Worm (Caenorhabditis elegans) whole organism, mixed stage, embryonic: ENCODE measurements around the gene F10D7.10.
A peak's percentile ranks its signal among the peaks of the same experiment; 100 is the strongest.

ENCODE experiments used
- M03D4.4 ChIP-seq: sonication (generic microtip); optimal IDR thresholded peaks from 2 replicates; lab custom pipeline; 2017; ENCODE audit warnings: mild to moderate bottlenecking, missing genetic modification characterization, missing compliant biosample characterization
- bed-3 ChIP-seq: fragments of 200-800 bp; sonication (Bioruptor generic); optimal IDR thresholded peaks from 3 replicates; lab custom pipeline; 2018; ENCODE audit warnings: mild to moderate bottlenecking, missing genetic modification characterization, moderate library complexity, missing compliant biosample characterization
- blmp-1 ChIP-seq: fragments of 150-350 bp; optimal IDR thresholded peaks from 2 replicates; lab custom pipeline; 2014; ENCODE audit warnings: missing biosample characterization, missing genetic modification characterization
- ceh-39 ChIP-seq: fragments of 150-350 bp; optimal IDR thresholded peaks from 2 replicates; lab custom pipeline; 2014; ENCODE audit warnings: missing biosample characterization, missing genetic modification characterization
- ceh-43 ChIP-seq: fragments of 200-800 bp; sonication (Bioruptor generic); optimal IDR thresholded peaks from 2 replicates; lab custom pipeline; 2018; ENCODE audit warnings: mild to moderate bottlenecking, missing genetic modification characterization, moderate library complexity, missing compliant biosample characterization
- ceh-83 ChIP-seq: fragments of 200-800 bp; sonication (Bioruptor generic); optimal IDR thresholded peaks from 2 replicates; lab custom pipeline; 2018; ENCODE audit warnings: mild to moderate bottlenecking, missing genetic modification characterization, missing compliant biosample characterization
- ces-1 ChIP-seq: fragments of 150-350 bp; optimal IDR thresholded peaks from 2 replicates; lab custom pipeline; 2014; ENCODE audit warnings: missing biosample characterization, missing genetic modification reagents, missing genetic modification characterization
- cnd-1 ChIP-seq: fragments of 200-800 bp; sonication (Bioruptor generic); optimal IDR thresholded peaks from 2 replicates; lab custom pipeline; 2018; ENCODE audit warnings: mild to moderate bottlenecking, missing genetic modification characterization, missing compliant biosample characterization
- drap-1 ChIP-seq: fragments of 200-800 bp; sonication (Bioruptor generic); optimal IDR thresholded peaks from 3 replicates; lab custom pipeline; 2018; ENCODE audit warnings: mild to moderate bottlenecking, missing genetic modification characterization, missing compliant biosample characterization
- elt-1 ChIP-seq: sonication (generic microtip); optimal IDR thresholded peaks from 2 replicates; lab custom pipeline; 2017; ENCODE audit warnings: missing genetic modification characterization, mild to moderate bottlenecking, missing compliant biosample characterization, antibody characterized with exemption, moderate library complexity, borderline replicate concordance; ENCODE audit not compliant: insufficient read depth
- elt-3 ChIP-seq: fragments of 150-350 bp; optimal IDR thresholded peaks from 2 replicates; lab custom pipeline; 2014; ENCODE audit warnings: missing biosample characterization, missing genetic modification characterization
- flh-1 ChIP-seq: fragments of 200-800 bp; sonication (Bioruptor generic); optimal IDR thresholded peaks from 2 replicates; lab custom pipeline; 2018; ENCODE audit warnings: mild to moderate bottlenecking, missing genetic modification characterization, moderate library complexity, missing compliant biosample characterization
- ham-2 ChIP-seq: fragments of 200-800 bp; sonication (Bioruptor generic); optimal IDR thresholded peaks from 2 replicates; lab custom pipeline; 2018; ENCODE audit warnings: mild to moderate bottlenecking, missing genetic modification characterization, missing compliant biosample characterization
- lin-13 ChIP-seq: fragments of 150-350 bp; optimal IDR thresholded peaks from 2 replicates; lab custom pipeline; 2014; ENCODE audit warnings: missing biosample characterization, missing genetic modification characterization
- lin-32 ChIP-seq: fragments of 200-800 bp; sonication (Bioruptor generic); optimal IDR thresholded peaks from 2 replicates; lab custom pipeline; 2018; ENCODE audit warnings: mild to moderate bottlenecking, missing genetic modification characterization, missing compliant biosample characterization
- lsy-2 ChIP-seq: fragments of 150-350 bp; optimal IDR thresholded peaks from 2 replicates; lab custom pipeline; 2014; ENCODE audit warnings: missing biosample characterization, missing genetic modification characterization
- mab-5 ChIP-seq: fragments of 150-350 bp; optimal IDR thresholded peaks from 2 replicates; lab custom pipeline; 2014; ENCODE audit warnings: missing biosample characterization, missing genetic modification characterization
- mep-1 ChIP-seq: fragments of 150-350 bp; optimal IDR thresholded peaks from 2 replicates; lab custom pipeline; 2017; ENCODE audit warnings: missing biosample characterization, missing genetic modification reagents, missing genetic modification characterization, inconsistent platforms
- mls-2 ChIP-seq: sonication (generic microtip); optimal IDR thresholded peaks from 2 replicates; lab custom pipeline; 2016; ENCODE audit warnings: mild to moderate bottlenecking, missing genetic modification characterization, moderate library complexity, missing compliant biosample characterization
- nhr-12 ChIP-seq: fragments of 150-350 bp; optimal IDR thresholded peaks from 2 replicates; lab custom pipeline; 2014; ENCODE audit warnings: missing biosample characterization, missing genetic modification characterization
- nhr-237 ChIP-seq: fragments of 150-350 bp; optimal IDR thresholded peaks from 2 replicates; lab custom pipeline; 2014; ENCODE audit warnings: missing biosample characterization, missing genetic modification characterization
- nhr-28 ChIP-seq: fragments of 150-350 bp; optimal IDR thresholded peaks from 2 replicates; lab custom pipeline; 2014; ENCODE audit warnings: missing biosample characterization, missing genetic modification characterization
- nhr-76 ChIP-seq: sonication (generic microtip); optimal IDR thresholded peaks from 2 replicates; lab custom pipeline; 2017; ENCODE audit warnings: missing biosample characterization, missing genetic modification characterization
- pha-4 ChIP-seq: fragments of 150-350 bp; optimal IDR thresholded peaks from 2 replicates; lab custom pipeline; 2018; ENCODE audit warnings: missing biosample characterization, missing genetic modification reagents, missing genetic modification characterization
- sem-2 ChIP-seq: fragments of 200-800 bp; sonication (Bioruptor generic); optimal IDR thresholded peaks from 2 replicates; lab custom pipeline; 2018; ENCODE audit warnings: mild to moderate bottlenecking, missing genetic modification characterization, missing compliant biosample characterization
- snpc-4 ChIP-seq: fragments of 150-350 bp; optimal IDR thresholded peaks from 2 replicates; lab custom pipeline; 2014; ENCODE audit warnings: missing biosample characterization, missing genetic modification characterization
- sptf-1 ChIP-seq: sonication (generic microtip); optimal IDR thresholded peaks from 2 replicates; lab custom pipeline; 2017; ENCODE audit warnings: mild to moderate bottlenecking, missing genetic modification characterization, moderate library complexity, missing compliant biosample characterization
- tbx-8 ChIP-seq: fragments of 200-800 bp; sonication (Bioruptor generic); optimal IDR thresholded peaks from 2 replicates; lab custom pipeline; 2018; ENCODE audit warnings: mild to moderate bottlenecking, missing genetic modification characterization, moderate library complexity, missing compliant biosample characterization
- unc-120 ChIP-seq: sonication (generic microtip); optimal IDR thresholded peaks from 2 replicates; lab custom pipeline; 2017; ENCODE audit warnings: missing genetic modification characterization, missing compliant biosample characterization; ENCODE audit not compliant: poor library complexity, severe bottlenecking
- unc-39 ChIP-seq: fragments of 150-350 bp; optimal IDR thresholded peaks from 2 replicates; lab custom pipeline; 2014; ENCODE audit warnings: missing biosample characterization, missing genetic modification characterization
- unc-62 ChIP-seq: fragments of 150-350 bp; optimal IDR thresholded peaks from 2 replicates; lab custom pipeline; 2014; ENCODE audit warnings: missing biosample characterization, missing genetic modification reagents, missing genetic modification characterization
- zip-8 ChIP-seq: fragments of 150-350 bp; optimal IDR thresholded peaks from 2 replicates; lab custom pipeline; 2014; ENCODE audit warnings: missing biosample characterization, missing genetic modification characterization
- ztf-11 ChIP-seq: fragments of 150-350 bp; optimal IDR thresholded peaks from 2 replicates; lab custom pipeline; 2014; ENCODE audit warnings: missing biosample characterization, missing genetic modification characterization

Gene F10D7.10

DNA sequence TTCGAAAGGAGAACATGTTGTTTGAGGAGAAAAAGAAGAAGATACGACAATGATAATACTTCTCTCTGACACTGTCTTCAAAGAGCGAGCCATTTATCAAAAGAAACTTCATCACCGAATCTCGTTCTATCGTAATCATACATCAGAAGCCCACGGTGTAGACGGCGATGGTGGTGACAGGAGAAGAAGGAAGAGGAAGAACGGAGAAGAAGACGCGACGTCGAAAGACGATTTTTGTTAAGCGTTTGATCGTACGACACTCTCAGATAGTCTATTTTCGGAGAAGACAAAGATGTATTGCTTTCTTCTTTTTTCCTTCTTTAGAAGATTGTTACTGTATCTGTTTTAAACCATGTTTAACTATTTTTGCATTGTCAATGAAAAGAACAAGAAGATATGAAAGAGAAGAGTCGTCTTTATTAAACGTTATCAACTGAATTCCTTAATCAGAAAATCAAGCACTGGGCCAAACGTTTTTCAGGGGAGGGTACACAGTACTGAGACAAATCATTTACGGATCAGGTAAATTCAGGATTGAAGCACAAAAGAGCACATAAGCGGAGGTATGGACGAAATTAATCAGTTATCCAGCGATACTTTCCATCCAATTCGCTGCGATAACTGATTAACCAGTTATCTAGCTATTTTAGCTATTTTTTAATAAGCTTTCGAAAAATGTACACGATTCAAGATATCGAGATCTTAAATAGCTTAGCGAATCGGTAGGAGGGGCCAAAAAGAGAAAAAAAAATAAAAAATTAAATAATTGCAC is 40.4 kb upstream of the F10D7.10 start:
- no peak for TF ChIP-seq ztf-11
- no peak for TF ChIP-seq elt-3
- no peak for TF ChIP-seq sem-2
- TF ChIP-seq drap-1 = no peak
- no peak for TF ChIP-seq ces-1 (GFP tag; lab: Kevin White, UChicago)
- TF ChIP-seq elt-1 (tag; lab: Kevin White, UChicago) = no peak
- TF ChIP-seq blmp-1 (tag; lab: Kevin White, UChicago) = no peak
- no peak for TF ChIP-seq sptf-1
- no peak for TF ChIP-seq bed-3 (GFP tag; lab: Kevin White, UChicago)
- TF ChIP-seq pha-4 (tag; lab: Kevin White, UChicago) = no peak
- no peak for TF ChIP-seq lin-13 (tag; lab: Kevin White, UChicago)
- TF ChIP-seq ceh-43 = no peak
- no peak for TF ChIP-seq mep-1
- TF ChIP-seq tbx-8 = no peak
- TF ChIP-seq lin-32 (GFP tag; lab: Kevin White, UChicago) = no peak
- TF ChIP-seq nhr-237 (tag; lab: Kevin White, UChicago) = no peak
- no peak for TF ChIP-seq unc-39
- no peak for TF ChIP-seq ham-2 (GFP tag; lab: Kevin White, UChicago)

DNA sequence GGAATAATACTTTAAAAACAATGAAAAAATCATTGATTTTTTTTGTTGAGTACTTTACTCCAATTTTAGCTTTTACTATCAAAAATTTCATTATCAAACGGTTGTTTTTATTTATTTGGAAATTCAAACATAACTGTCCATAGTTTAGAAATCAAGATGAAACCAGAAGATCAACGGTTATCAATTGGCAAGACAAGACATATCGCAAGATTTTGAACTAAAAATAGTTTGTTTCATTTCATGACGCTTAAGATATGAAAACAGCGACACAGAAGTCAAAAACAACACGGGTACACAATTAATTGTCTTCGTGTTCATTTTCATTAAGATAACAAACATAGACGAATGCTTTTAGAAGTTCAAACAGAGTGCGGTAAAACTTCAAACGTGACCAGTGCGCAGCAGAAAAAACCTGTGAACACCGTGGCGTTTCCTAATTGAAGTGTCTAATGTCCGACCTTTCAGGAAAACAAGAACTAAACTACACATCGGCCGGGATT is 38.0 kb upstream of the F10D7.10 start:
- TF ChIP-seq lin-13 (tag; lab: Kevin White, UChicago) (no peak), sem-2 (no peak), unc-120 (tag; lab: Kevin White, UChicago) (no peak), elt-1 (tag; lab: Kevin White, UChicago) (no peak), lsy-2 (tag; lab: Kevin White, UChicago) (no peak), nhr-28 (tag; lab: Kevin White, UChicago) (no peak), sptf-1 (no peak), unc-62 (GFP tag; lab: Kevin White, UChicago) (no peak), mep-1 (no peak), nhr-76 (tag; lab: Kevin White, UChicago) (no peak), drap-1 (no peak), ceh-39 (tag; lab: Kevin White, UChicago) (no peak), M03D4.4 (no peak), ztf-11 (no peak), mab-5 (tag; lab: Kevin White, UChicago) (no peak), cnd-1 (tag; lab: Kevin White, UChicago) (no peak), unc-39 (no peak)

DNA sequence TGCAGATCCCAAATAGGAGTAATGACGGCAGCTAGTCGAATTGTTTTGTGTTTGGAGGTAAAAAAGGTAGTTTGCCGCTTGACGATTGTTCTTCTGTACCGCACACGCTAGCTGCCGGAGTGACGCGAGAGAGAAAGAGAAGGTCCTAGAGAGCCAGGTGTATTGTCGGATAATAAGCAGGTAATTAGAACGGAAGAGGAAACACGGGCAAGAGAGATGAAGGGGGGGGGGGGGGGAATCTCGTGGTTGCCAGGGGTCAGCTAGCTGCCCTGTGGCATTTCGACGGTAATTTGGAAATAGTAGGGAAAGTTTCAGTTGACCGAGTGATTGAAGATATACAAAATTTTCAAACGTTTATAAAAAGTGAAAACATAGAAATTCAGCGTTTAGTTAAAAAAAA is 34.3 kb upstream of the F10D7.10 start, which contains the start of gene crb-1:
Gene crb-1 (minus strand): TSS at position 147 of the 400 bp plus-strand sequence.
- TF ChIP-seq ceh-43 (no peak), nhr-237 (tag; lab: Kevin White, UChicago) (no peak), drap-1 (no peak), mls-2 (peak; percentile 64), nhr-12 (no peak), lsy-2 (tag; lab: Kevin White, UChicago) (no peak), blmp-1 (tag; lab: Kevin White, UChicago) (no peak), ceh-83 (GFP tag; lab: Kevin White, UChicago) (no peak), elt-3 (no peak), sptf-1 (peak; percentile 62), flh-1 (GFP tag; lab: Kevin White, UChicago) (no peak), snpc-4 (no peak), unc-120 (tag; lab: Kevin White, UChicago) (no peak), mep-1 (no peak), nhr-28 (tag; lab: Kevin White, UChicago) (no peak), ceh-39 (tag; lab: Kevin White, UChicago) (no peak), ham-2 (GFP tag; lab: Kevin White, UChicago) (peak; percentile 49), tbx-8 (no peak), zip-8 (tag; lab: Kevin White, UChicago) (no peak)
- TF ChIP-seq, all 35 proteins: peak for 3

DNA sequence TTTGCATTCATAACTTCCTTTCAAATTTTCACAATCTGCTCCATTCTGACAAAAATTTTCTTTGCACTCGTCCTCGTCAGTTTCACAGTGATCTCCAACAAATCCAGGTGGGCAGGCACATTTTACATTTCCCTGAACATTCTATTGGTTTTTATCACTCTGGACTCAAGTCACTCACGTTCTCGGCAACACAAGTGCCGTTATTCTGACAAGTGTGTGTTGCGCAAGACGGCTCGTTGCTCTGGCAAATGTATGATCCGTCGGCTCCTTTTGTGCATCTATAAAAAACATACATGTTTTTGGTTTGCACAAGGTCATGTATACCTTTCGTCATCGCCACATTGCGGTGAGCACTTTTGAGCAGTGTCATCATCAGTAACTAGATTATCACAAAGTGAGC is 33.1 kb upstream of the F10D7.10 start:
- TF ChIP-seq elt-1 (tag; lab: Kevin White, UChicago) (no peak), zip-8 (tag; lab: Kevin White, UChicago) (peak; percentile 42)
- TF ChIP-seq, all 35 proteins: peak for 1
